Worm (Caenorhabditis elegans) whole organism, late embryonic: ENCODE data around the gene sro-1.

Source experiments
- F13H6.1 ChIP-seq: sonication (generic microtip); optimal IDR thresholded peaks from 2 replicates; lab custom pipeline; 2016; ENCODE audit warnings: missing genetic modification characterization, missing compliant biosample characterization
- K02D7.2 ChIP-seq: sonication (generic microtip); optimal IDR thresholded peaks from 2 replicates; lab custom pipeline; 2017; ENCODE audit warnings: mild to moderate bottlenecking, missing genetic modification characterization, missing compliant biosample characterization
- K09A11.1 ChIP-seq: sonication (generic microtip); optimal IDR thresholded peaks from 2 replicates; lab custom pipeline; 2017; ENCODE audit warnings: antibody characterized with exemption, mild to moderate bottlenecking, missing genetic modification characterization, missing compliant biosample characterization; ENCODE audit not compliant: insufficient read depth
- T23F11.4 ChIP-seq: fragments of 200-800 bp; sonication (Bioruptor generic); optimal IDR thresholded peaks from 2 replicates; lab custom pipeline; 2018; ENCODE audit warnings: mild to moderate bottlenecking, missing genetic modification characterization, missing compliant biosample characterization
- Y22D7AL.16 ChIP-seq: sonication (generic microtip); optimal IDR thresholded peaks from 2 replicates; lab custom pipeline; 2016; ENCODE audit warnings: missing genetic modification characterization, missing compliant biosample characterization
- ceh-14 ChIP-seq: sonication (generic microtip); optimal IDR thresholded peaks from 2 replicates; lab custom pipeline; 2016; ENCODE audit warnings: missing genotype, missing genetic modification characterization, missing compliant biosample characterization
- ceh-18 ChIP-seq: sonication (generic microtip); optimal IDR thresholded peaks from 2 replicates; lab custom pipeline; 2016; ENCODE audit warnings: missing genetic modification characterization, missing compliant biosample characterization
- ceh-19 ChIP-seq: fragments of 200-800 bp; sonication (Bioruptor generic); optimal IDR thresholded peaks from 2 replicates; lab custom pipeline; 2018; ENCODE audit warnings: mild to moderate bottlenecking, missing genetic modification characterization, missing compliant biosample characterization
- ceh-2 ChIP-seq: sonication (generic microtip); optimal IDR thresholded peaks from 2 replicates; lab custom pipeline; 2016; ENCODE audit warnings: missing genotype, missing genetic modification characterization, missing compliant biosample characterization
- ceh-22 ChIP-seq: sonication (generic microtip); optimal IDR thresholded peaks from 2 replicates; lab custom pipeline; 2017; ENCODE audit warnings: missing biosample characterization, missing genetic modification characterization
- ceh-30 ChIP-seq: fragments of 150-350 bp; optimal IDR thresholded peaks from 2 replicates; lab custom pipeline; 2014; ENCODE audit warnings: missing biosample characterization, missing genetic modification characterization
- ceh-31 ChIP-seq: sonication (generic microtip); optimal IDR thresholded peaks from 2 replicates; lab custom pipeline; 2016; ENCODE audit warnings: missing genetic modification characterization, missing compliant biosample characterization
- ceh-45 ChIP-seq: fragments of 200-800 bp; sonication (Bioruptor generic); IDR thresholded peaks from 2 replicates; pipeline ENCODE4 v1.3.6; 2022; ENCODE audit warnings: missing genetic modification reagents, missing genetic modification characterization, missing compliant biosample characterization
- ceh-6 ChIP-seq: fragments of 200-800 bp; sonication (Bioruptor generic); optimal IDR thresholded peaks from 2 replicates; lab custom pipeline; 2018; ENCODE audit warnings: mild to moderate bottlenecking, missing genetic modification characterization, missing compliant biosample characterization
- ceh-9 ChIP-seq: sonication (generic microtip); optimal IDR thresholded peaks from 2 replicates; lab custom pipeline; 2016; ENCODE audit warnings: mild to moderate bottlenecking, missing genetic modification characterization, inconsistent platforms, missing compliant biosample characterization
- che-1 ChIP-seq: sonication (generic microtip); optimal IDR thresholded peaks from 2 replicates; lab custom pipeline; 2016; ENCODE audit warnings: mild to moderate bottlenecking, missing genetic modification characterization, missing compliant biosample characterization
- elt-2 ChIP-seq: sonication (generic microtip); optimal IDR thresholded peaks from 2 replicates; lab custom pipeline; 2016; ENCODE audit warnings: missing genetic modification reagents, missing genetic modification characterization, missing compliant biosample characterization
- ets-4 ChIP-seq: sonication (generic microtip); optimal IDR thresholded peaks from 2 replicates; lab custom pipeline; 2016; ENCODE audit warnings: missing genetic modification characterization, missing compliant biosample characterization
- eyg-1 ChIP-seq: sonication (generic microtip); optimal IDR thresholded peaks from 2 replicates; lab custom pipeline; 2016; ENCODE audit warnings: missing genotype, missing genetic modification characterization, missing compliant biosample characterization
- fkh-10 ChIP-seq: fragments of 150-350 bp; optimal IDR thresholded peaks from 2 replicates; lab custom pipeline; 2014; ENCODE audit warnings: missing biosample characterization, missing genetic modification reagents, missing genetic modification characterization
- fkh-6 ChIP-seq: sonication (generic microtip); optimal IDR thresholded peaks from 2 replicates; lab custom pipeline; 2016; ENCODE audit warnings: missing genetic modification characterization, missing compliant biosample characterization
- gmeb-2 ChIP-seq: sonication (generic microtip); optimal IDR thresholded peaks from 2 replicates; lab custom pipeline; 2016; ENCODE audit warnings: missing genetic modification characterization, inconsistent platforms, missing compliant biosample characterization
- hlh-13 ChIP-seq: fragments of 200-800 bp; sonication (Bioruptor generic); optimal IDR thresholded peaks from 2 replicates; lab custom pipeline; 2018; ENCODE audit warnings: mild to moderate bottlenecking, missing genetic modification characterization, missing compliant biosample characterization
- hlh-15 ChIP-seq: sonication (generic microtip); optimal IDR thresholded peaks from 2 replicates; lab custom pipeline; 2016; ENCODE audit warnings: missing genetic modification characterization, missing compliant biosample characterization
- hlh-30 ChIP-seq: sonication (generic microtip); optimal IDR thresholded peaks from 2 replicates; lab custom pipeline; 2017; ENCODE audit warnings: antibody characterized with exemption, missing genetic modification characterization, missing compliant biosample characterization; ENCODE audit not compliant: insufficient read depth
- hlh-6 ChIP-seq: sonication (generic microtip); optimal IDR thresholded peaks from 2 replicates; lab custom pipeline; 2016; ENCODE audit warnings: missing genotype, missing genetic modification characterization, missing compliant biosample characterization
- lim-6 ChIP-seq: sonication (generic microtip); optimal IDR thresholded peaks from 2 replicates; lab custom pipeline; 2016; ENCODE audit warnings: missing genetic modification characterization, missing compliant biosample characterization
- nfya-1 ChIP-seq: sonication (generic microtip); optimal IDR thresholded peaks from 2 replicates; lab custom pipeline; 2017; ENCODE audit warnings: missing genetic modification characterization, mild to moderate bottlenecking, missing compliant biosample characterization, antibody characterized with exemption, moderate library complexity
- odd-2 ChIP-seq: sonication (generic microtip); optimal IDR thresholded peaks from 2 replicates; lab custom pipeline; 2017; ENCODE audit warnings: antibody characterized with exemption, mild to moderate bottlenecking, missing genetic modification characterization, missing compliant biosample characterization
- pax-1 ChIP-seq: fragments of 150-350 bp; optimal IDR thresholded peaks from 2 replicates; lab custom pipeline; 2014; ENCODE audit warnings: missing biosample characterization, missing genetic modification characterization
- pha-2 ChIP-seq: sonication (generic microtip); optimal IDR thresholded peaks from 2 replicates; lab custom pipeline; 2017; ENCODE audit warnings: mild to moderate bottlenecking, missing genetic modification characterization, missing compliant biosample characterization
- ref-2 ChIP-seq: sonication (generic microtip); optimal IDR thresholded peaks from 2 replicates; lab custom pipeline; 2016; ENCODE audit warnings: missing genetic modification characterization, missing compliant biosample characterization
- rnt-1 ChIP-seq: sonication (generic microtip); optimal IDR thresholded peaks from 2 replicates; lab custom pipeline; 2016; ENCODE audit warnings: missing genetic modification characterization, missing compliant biosample characterization
- sox-4 ChIP-seq: sonication (generic microtip); optimal IDR thresholded peaks from 2 replicates; lab custom pipeline; 2017; ENCODE audit warnings: mild to moderate bottlenecking, missing genetic modification characterization, inconsistent platforms, missing compliant biosample characterization
- syd-9 ChIP-seq: sonication (generic microtip); optimal IDR thresholded peaks from 2 replicates; lab custom pipeline; 2016; ENCODE audit warnings: mild to moderate bottlenecking, missing genetic modification characterization, moderate library complexity, missing compliant biosample characterization
- tbx-2 ChIP-seq: sonication (generic microtip); optimal IDR thresholded peaks from 2 replicates; lab custom pipeline; 2016; ENCODE audit warnings: missing genetic modification characterization, missing compliant biosample characterization
- unc-3 ChIP-seq, 2 experiments: fragments of 200-800 bp in 1 of 2; sonication (Bioruptor generic) in 1 of 2; sonication (generic microtip) in 1 of 2; conservative IDR thresholded peaks in 1 of 2; optimal IDR thresholded peaks in 1 of 2; 2 replicates each; pipeline versions ENCODE4 v1.3.6 to Lab custom; 2016 to 2022; ENCODE audit warnings: missing compliant biosample characterization in 2 of 2, missing genetic modification characterization in 2 of 2, missing genetic modification reagents in 1 of 2
- unc-42 ChIP-seq: sonication (generic microtip); optimal IDR thresholded peaks from 2 replicates; lab custom pipeline; 2016; ENCODE audit warnings: missing genotype, missing genetic modification characterization, missing compliant biosample characterization
- unc-86 ChIP-seq: sonication (generic microtip); optimal IDR thresholded peaks from 2 replicates; lab custom pipeline; 2016; ENCODE audit warnings: missing genetic modification characterization, missing compliant biosample characterization
- ztf-16 ChIP-seq: sonication (generic microtip); optimal IDR thresholded peaks from 2 replicates; lab custom pipeline; 2017; ENCODE audit warnings: missing genetic modification characterization, missing compliant biosample characterization

sro-1 gene

DNA sequence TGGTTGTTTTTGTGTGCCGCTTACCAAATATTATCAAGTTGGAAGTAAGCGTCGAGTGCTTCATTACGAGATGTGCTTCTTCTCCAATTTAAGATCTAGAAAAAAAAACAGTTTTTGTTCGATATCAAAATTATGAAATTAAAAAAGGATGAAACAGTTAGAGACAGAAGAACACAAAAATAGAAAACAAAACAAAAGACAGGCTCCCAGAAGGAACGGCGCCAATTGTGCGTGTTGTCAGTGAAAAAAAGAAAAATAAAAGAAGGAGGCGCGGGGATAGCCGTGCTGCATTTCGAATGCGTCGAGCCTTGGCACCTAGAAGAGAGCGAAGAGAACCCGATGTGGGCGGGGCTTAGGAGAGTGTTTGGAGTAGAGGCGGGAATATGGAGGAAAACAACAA is at the start of gene sro-1:
sro-1 (minus strand) TSS at position 101 of the 400 bp plus-strand sequence.
- TF ChIP-seq hlh-6 (tag; lab: Kevin White, UChicago) (no peak), F13H6.1 (tag; lab: Kevin White, UChicago) (no peak), rnt-1 (no peak), fkh-6 (no peak), ceh-14 (tag; lab: Kevin White, UChicago) (no peak), ceh-45 (GFP tag; lab: Robert Waterston, UW) (no peak), K02D7.2 (tag; lab: Kevin White, UChicago) (no peak), unc-42 (tag; lab: Kevin White, UChicago) (no peak), T23F11.4 (GFP tag; lab: Kevin White, UChicago) (no peak)

DNA sequence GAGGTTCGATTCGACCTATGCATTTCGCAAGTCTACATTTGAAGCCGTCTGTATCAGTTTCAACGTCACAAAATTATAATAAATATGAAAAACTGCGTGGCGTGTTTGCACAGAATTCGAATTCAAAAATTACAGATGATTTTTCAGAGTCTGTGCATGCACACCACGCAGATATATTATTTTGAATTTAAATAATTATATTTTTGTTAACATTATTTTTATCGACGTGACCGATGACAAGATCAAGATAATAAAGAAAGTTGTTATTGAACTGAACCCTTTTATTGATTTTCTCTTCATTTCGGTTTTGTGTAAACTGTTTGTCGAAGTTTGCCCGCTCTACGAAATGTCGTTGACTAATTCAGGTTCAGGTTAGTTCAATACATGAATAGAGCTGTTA is 39.6 kb upstream of the sro-1 start, which contains the start of gene C28F5.1:
C28F5.1 (plus strand) TSS at position 301 of the 400 bp plus-strand sequence.
- TF ChIP-seq hlh-15 (tag; lab: Kevin White, UChicago) (no peak), T23F11.4 (GFP tag; lab: Kevin White, UChicago) (no peak), K02D7.2 (tag; lab: Kevin White, UChicago) (no peak), sox-4 (tag; lab: Kevin White, UChicago) (no peak), eyg-1 (tag; lab: Kevin White, UChicago) (no peak), ceh-18 (tag; lab: Kevin White, UChicago) (no peak), F13H6.1 (tag; lab: Kevin White, UChicago) (no peak), unc-86 (tag; lab: Kevin White, UChicago) (no peak), ets-4 (tag; lab: Kevin White, UChicago) (no peak), fkh-10 (GFP tag; lab: Kevin White, UChicago) (no peak), ceh-6 (GFP tag; lab: Kevin White, UChicago) (no peak), Y22D7AL.16 (tag; lab: Kevin White, UChicago) (no peak), ceh-14 (tag; lab: Kevin White, UChicago) (no peak)
- TF ChIP-seq, all 69 proteins: peak for 0

DNA sequence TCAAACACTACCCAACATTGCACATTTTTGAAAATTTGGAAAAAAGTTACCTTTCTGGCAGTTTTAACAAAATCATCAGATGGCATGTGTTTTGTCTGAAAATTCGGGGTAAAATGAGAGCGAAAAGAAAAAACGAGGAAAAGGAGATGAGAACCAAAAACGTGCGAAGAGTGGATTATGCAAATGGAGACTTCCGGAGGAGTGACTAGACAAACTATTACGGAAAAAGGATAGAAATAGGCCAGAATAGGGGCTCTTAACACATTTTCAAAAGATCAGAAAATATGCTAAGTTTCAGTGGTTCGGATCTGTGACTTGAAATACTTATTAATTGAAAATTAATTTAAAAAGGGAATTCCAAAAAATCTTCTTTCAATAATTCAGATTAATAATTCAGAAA is 34.0 kb upstream of the sro-1 start, which contains the start of gene srab-14:
srab-14 (minus strand) TSS at position 101 of the 400 bp plus-strand sequence.
- TF ChIP-seq ceh-9 (tag; lab: Kevin White, UChicago) (no peak), ceh-2 (no peak), pha-2 (no peak), hlh-30 (tag; lab: Kevin White, UChicago) (no peak), ztf-16 (tag; lab: Kevin White, UChicago) (no peak), nfya-1 (no peak), tbx-2 (tag; lab: Kevin White, UChicago) (no peak), hlh-13 (GFP tag; lab: Kevin White, UChicago) (no peak), lim-6 (no peak), syd-9 (tag; lab: Kevin White, UChicago) (no peak), ceh-19 (GFP tag; lab: Kevin White, UChicago) (no peak), hlh-15 (tag; lab: Kevin White, UChicago) (no peak)

DNA sequence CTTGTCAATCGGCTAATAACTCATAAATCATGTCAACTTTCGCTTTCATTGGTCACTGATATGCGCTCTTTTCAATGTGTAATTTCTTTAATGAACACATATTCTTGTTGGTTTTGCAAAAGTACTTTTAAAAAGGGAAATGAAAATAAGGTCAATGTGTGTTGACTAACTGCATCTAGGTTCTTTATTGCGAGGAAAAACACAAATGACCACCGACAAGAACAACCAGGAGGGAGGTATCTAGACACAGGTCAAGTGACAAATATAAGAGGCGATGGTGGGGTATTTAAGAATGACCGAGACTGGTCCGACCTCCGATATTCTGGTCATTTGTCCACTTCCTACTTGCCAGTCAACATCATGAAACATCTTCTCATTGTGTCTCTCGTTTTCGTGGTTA is 30.7 kb upstream of the sro-1 start, which contains the start of gene spi-1:
spi-1 (plus strand) TSS at position 178 of the 400 bp plus-strand sequence.
- TF ChIP-seq odd-2 (tag; lab: Kevin White, UChicago) (no peak), elt-2 (no peak), fkh-10 (GFP tag; lab: Kevin White, UChicago) (no peak), pax-1 (tag; lab: Kevin White, UChicago) (no peak), ets-4 (tag; lab: Kevin White, UChicago) (no peak), pha-2 (no peak), ceh-31 (no peak), ceh-30 (tag; lab: Kevin White, UChicago) (no peak), che-1 (tag; lab: Kevin White, UChicago) (no peak), unc-3 (GFP tag; conservative IDR thresholded peaks at IDR 0.05; lab: Robert Waterston, UW) (no peak), unc-3 (tag; optimal IDR thresholded peaks at IDR 0.05; lab: Kevin White, UChicago) (no peak), K09A11.1 (tag; lab: Kevin White, UChicago) (no peak), gmeb-2 (no peak), ref-2 (tag; lab: Kevin White, UChicago) (no peak), sox-4 (tag; lab: Kevin White, UChicago) (no peak), unc-86 (tag; lab: Kevin White, UChicago) (no peak), ceh-22 (no peak)
